Fruit fly (Drosophila melanogaster) whole organism: Measurements from ENCODE around the gene cDIP.

Experiments
- CG8478 ChIP-seq: fragments of >200 bp; optimal IDR thresholded peaks from 2 replicates; lab custom pipeline; 2018; ENCODE audit warnings: inconsistent platforms
- Dll ChIP-seq: fragments of >200 bp; optimal IDR thresholded peaks from 2 replicates; lab custom pipeline; 2017
- usp ChIP-seq: fragments of >200 bp; optimal IDR thresholded peaks from 2 replicates; lab custom pipeline; 2017; ENCODE audit warnings: missing biosample characterization, missing genetic modification characterization, mixed read lengths

DNA sequence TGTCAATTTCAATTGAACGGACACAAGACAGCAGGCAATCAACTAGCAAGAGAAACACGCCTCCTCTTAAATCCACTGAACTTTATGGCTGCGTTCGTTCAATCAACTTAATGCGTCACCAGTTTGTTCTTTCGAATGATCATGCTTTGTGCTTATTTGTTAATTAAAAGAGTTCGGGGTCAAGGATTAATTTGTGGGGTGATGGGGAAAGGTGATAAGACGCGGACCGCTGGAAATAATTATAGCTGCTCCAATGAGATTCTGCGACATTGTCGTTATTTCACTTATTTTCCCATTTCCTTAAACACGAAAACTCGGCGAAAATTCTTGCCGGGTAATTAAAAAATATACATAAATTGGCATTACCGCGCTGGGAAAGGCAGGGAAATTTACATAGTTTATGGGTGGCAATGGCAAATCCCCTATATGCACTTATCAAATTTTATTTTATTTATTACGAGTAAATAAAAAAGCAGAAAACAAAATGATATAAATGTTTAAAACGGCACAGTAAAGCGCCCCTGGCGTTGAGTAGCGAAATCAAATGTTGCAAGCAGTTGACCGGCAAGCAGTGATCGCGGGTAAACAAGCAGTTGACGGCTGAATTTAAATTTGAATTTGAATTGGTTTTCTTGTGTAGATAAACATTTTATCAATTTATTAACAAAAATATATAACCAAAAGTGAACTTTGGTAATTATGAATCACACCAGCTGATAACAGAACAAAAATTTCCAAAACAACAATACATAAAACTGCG, 23.7 kb upstream of the cDIP start:
- TF ChIP-seq Dll = no peak
- no peak for TF ChIP-seq CG8478 (lab: Kevin White, UChicago)
- TF ChIP-seq usp (GFP tag; lab: Kevin White, UChicago) = no peak
